Fruit fly (Drosophila melanogaster) Kc167 (cell line): ENCODE results near the gene Hf.

ENCODE experiments used
- Myc ChIP-seq: fragments of >200 bp; optimal IDR thresholded peaks from 2 replicates; lab custom pipeline; 2017; ENCODE audit warnings: missing external identifiers
- h ChIP-seq: fragments of >200 bp; optimal IDR thresholded peaks from 3 replicates; lab custom pipeline; 2018; ENCODE audit warnings: missing external identifiers
- psq ChIP-seq: fragments of >200 bp; optimal IDR thresholded peaks from 2 replicates; lab custom pipeline; 2017; ENCODE audit warnings: missing external identifiers

dm6 chr2L:19987875-19988665 lies 20.6 kb upstream of the Hf start:
- no peak for TF ChIP-seq h (lab: Kevin White, UChicago)
- no peak for TF ChIP-seq Myc (lab: Kevin White, UChicago)
- TF ChIP-seq psq (lab: Kevin White, UChicago): no peak
